Fruit fly (Drosophila melanogaster) whole organism, embryonic: Measurements from ENCODE around the gene PAN3.

Experiments used
- Bdp1 ChIP-seq: fragments of 200-800 bp; sonication (Bioruptor generic); optimal IDR thresholded peaks from 3 replicates; lab custom pipeline; 2016; ENCODE audit warnings: missing biosample characterization, missing genetic modification characterization
- CG1024 ChIP-seq: fragments of 200-800 bp; sonication (Bioruptor generic); IDR thresholded peaks from 2 replicates; pipeline ENCODE4 v1.3.6; 2022; ENCODE audit warnings: missing biosample characterization, missing genetic modification characterization
- CG10543 ChIP-seq: fragments of 200-800 bp; sonication (Bioruptor generic); optimal IDR thresholded peaks from 3 replicates; lab custom pipeline; 2017; ENCODE audit warnings: missing biosample characterization, mild to moderate bottlenecking, missing genetic modification characterization, moderate library complexity
- CG12219 ChIP-seq: fragments of 200-800 bp; sonication (Bioruptor generic); optimal IDR thresholded peaks from 3 replicates; lab custom pipeline; 2018; ENCODE audit warnings: missing biosample characterization, mild to moderate bottlenecking, missing genetic modification characterization
- CG13296 ChIP-seq: fragments of 200-800 bp; sonication (Bioruptor generic); optimal IDR thresholded peaks from 3 replicates; lab custom pipeline; 2018; ENCODE audit warnings: missing biosample characterization, mild to moderate bottlenecking, missing genetic modification characterization
- CG14441 ChIP-seq: fragments of 200-800 bp; sonication (Bioruptor generic); IDR thresholded peaks from 2 replicates; pipeline ENCODE4 v1.3.6; 2022; ENCODE audit warnings: missing biosample characterization, missing genetic modification characterization
- CG15269 ChIP-seq: fragments of 200-800 bp; sonication (Bioruptor generic); optimal IDR thresholded peaks from 2 replicates; lab custom pipeline; 2018; ENCODE audit warnings: missing biosample characterization, mild to moderate bottlenecking, missing genetic modification characterization, moderate library complexity
- CG2199 ChIP-seq: fragments of 200-800 bp; sonication (Bioruptor generic); IDR thresholded peaks from 3 replicates; pipeline ENCODE4 v1.3.6; 2022; ENCODE audit warnings: missing biosample characterization, missing genetic modification characterization
- CG4820 ChIP-seq: fragments of 200-800 bp; sonication (Bioruptor generic); optimal IDR thresholded peaks from 3 replicates; lab custom pipeline; 2016; ENCODE audit warnings: missing biosample characterization, missing genetic modification characterization
- CG7786 ChIP-seq: fragments of 200-800 bp; sonication (Bioruptor generic); optimal IDR thresholded peaks from 2 replicates; lab custom pipeline; 2016; ENCODE audit warnings: missing biosample characterization, missing genetic modification characterization
- CG7987 ChIP-seq: fragments of 200-800 bp; sonication (Bioruptor generic); optimal IDR thresholded peaks from 2 replicates; lab custom pipeline; 2018; ENCODE audit warnings: missing biosample characterization, mild to moderate bottlenecking, missing genetic modification characterization, moderate library complexity
- CG8388 ChIP-seq: fragments of 200-800 bp; sonication (Bioruptor generic); optimal IDR thresholded peaks from 2 replicates; lab custom pipeline; 2019; ENCODE audit warnings: missing biosample characterization, mild to moderate bottlenecking, missing genetic modification characterization, moderate library complexity
- D ChIP-seq, 2 experiments: fragments of 200-800 bp in 1 of 2; fragments of >200 bp in 1 of 2; sonication (Bioruptor generic) in 1 of 2; optimal IDR thresholded peaks; 2 replicates in 1 of 2; 3 replicates in 1 of 2; lab custom pipeline; 2017; ENCODE audit warnings: mild to moderate bottlenecking in 1 of 2, missing biosample characterization in 1 of 2, missing genetic modification characterization in 1 of 2, missing genetic modification reagents in 1 of 2
- D19B ChIP-seq: fragments of 200-800 bp; sonication (Bioruptor generic); optimal IDR thresholded peaks from 2 replicates; lab custom pipeline; 2017; ENCODE audit warnings: missing biosample characterization, mild to moderate bottlenecking, missing genetic modification characterization
- Dip3 ChIP-seq: fragments of 200-800 bp; sonication (Bioruptor generic); optimal IDR thresholded peaks from 3 replicates; lab custom pipeline; 2016; ENCODE audit warnings: missing biosample characterization, missing genetic modification characterization
- HLH4C ChIP-seq: fragments of 200-800 bp; sonication (Bioruptor generic); IDR thresholded peaks from 3 replicates; pipeline ENCODE4 v1.3.6; 2022; ENCODE audit warnings: missing biosample characterization, missing genetic modification characterization; ENCODE audit not compliant: partially characterized antibody
- Hr51 ChIP-seq, 2 experiments: fragments of 200-800 bp; sonication (Bioruptor generic); optimal IDR thresholded peaks; 2 replicates in 1 of 2; 3 replicates in 1 of 2; lab custom pipeline; 2016 to 2018; ENCODE audit warnings: missing biosample characterization in 2 of 2, missing genetic modification characterization in 2 of 2, mild to moderate bottlenecking in 1 of 2, moderate library complexity in 1 of 2
- Med ChIP-seq: fragments of 200-800 bp; sonication (Bioruptor generic); peaks from one replicate; lab custom pipeline; 2016; ENCODE audit warnings: missing biosample characterization, missing genetic modification characterization, mild to moderate bottlenecking, inconsistent platforms, moderate library complexity
- Myb ChIP-seq: fragments of 200-800 bp; sonication (Bioruptor generic); optimal IDR thresholded peaks from 2 replicates; lab custom pipeline; 2016; ENCODE audit warnings: missing biosample characterization, missing genetic modification characterization
- Oli ChIP-seq: fragments of 200-800 bp; sonication (Bioruptor generic); optimal IDR thresholded peaks from 2 replicates; lab custom pipeline; 2018; ENCODE audit warnings: missing biosample characterization, mild to moderate bottlenecking, missing genetic modification characterization, moderate library complexity
- PHDP ChIP-seq: fragments of 200-800 bp; sonication (Bioruptor generic); optimal IDR thresholded peaks from 3 replicates; lab custom pipeline; 2018; ENCODE audit warnings: missing biosample characterization, mild to moderate bottlenecking, missing genetic modification characterization, moderate library complexity
- Pdp1 ChIP-seq, 2 experiments: fragments of 200-800 bp; sonication (Bioruptor generic); optimal IDR thresholded peaks; 3 replicates each; lab custom pipeline; 2016; ENCODE audit warnings: missing biosample characterization in 2 of 2, missing genetic modification characterization in 2 of 2, mild to moderate bottlenecking in 1 of 2, moderate library complexity in 1 of 2
- Ravus ChIP-seq: fragments of 200-800 bp; sonication (Bioruptor generic); IDR thresholded peaks from 2 replicates; pipeline ENCODE4 v1.3.6; 2022; ENCODE audit warnings: missing biosample characterization, missing genetic modification characterization
- Six4 ChIP-seq: fragments of 200-800 bp; sonication (Bioruptor generic); optimal IDR thresholded peaks from 2 replicates; lab custom pipeline; 2016; ENCODE audit warnings: missing biosample characterization, missing genetic modification characterization
- Trl ChIP-seq, 3 experiments: fragments of >200 bp in 2 of 3; fragments of 200-800 bp in 1 of 3; sonication (Bioruptor generic) in 1 of 3; optimal IDR thresholded peaks; 2 replicates in 1 of 3; 3 replicates in 2 of 3; lab custom pipeline; 2016 to 2017; ENCODE audit warnings: missing biosample characterization in 1 of 3, missing genetic modification characterization in 1 of 3
- Usf ChIP-seq: fragments of 200-800 bp; sonication (Bioruptor generic); optimal IDR thresholded peaks from 2 replicates; lab custom pipeline; 2017; ENCODE audit warnings: missing genotype, missing biosample characterization, missing genetic modification characterization
- abd-A ChIP-seq: fragments of 200-800 bp; sonication (Bioruptor generic); optimal IDR thresholded peaks from 3 replicates; lab custom pipeline; 2019; ENCODE audit warnings: missing biosample characterization, mild to moderate bottlenecking, missing genetic modification characterization, moderate library complexity
- ara ChIP-seq: fragments of 200-800 bp; sonication (Bioruptor generic); IDR thresholded peaks from 2 replicates; pipeline ENCODE4 v1.3.6; 2022; ENCODE audit warnings: missing biosample characterization, missing genetic modification characterization
- chinmo ChIP-seq: fragments of 200-800 bp; sonication (Bioruptor generic); IDR thresholded peaks from 4 replicates; pipeline ENCODE4 v1.3.6; 2022; ENCODE audit warnings: missing biosample characterization, missing genetic modification characterization; ENCODE audit not compliant: partially characterized antibody
- chm ChIP-seq: fragments of 200-800 bp; sonication (Bioruptor generic); IDR thresholded peaks from 2 replicates; pipeline ENCODE4 v1.3.6; 2022; ENCODE audit warnings: missing biosample characterization, missing genetic modification characterization
- crol ChIP-seq: fragments of 200-800 bp; sonication (Bioruptor generic); IDR thresholded peaks from 2 replicates; pipeline ENCODE4 v1.3.6; 2022; ENCODE audit warnings: missing biosample characterization, missing genetic modification characterization
- cwo ChIP-seq: fragments of 200-800 bp; sonication (Bioruptor generic); optimal IDR thresholded peaks from 3 replicates; lab custom pipeline; 2017; ENCODE audit warnings: missing biosample characterization, missing genetic modification characterization, mild to moderate bottlenecking, moderate library complexity, missing genetic modification reagents
- dmrt11E ChIP-seq: fragments of 200-800 bp; sonication (Bioruptor generic); optimal IDR thresholded peaks from 3 replicates; lab custom pipeline; 2018; ENCODE audit warnings: missing biosample characterization, mild to moderate bottlenecking, missing genetic modification characterization, moderate library complexity
- ftz-f1 ChIP-seq: fragments of 200-800 bp; sonication (Bioruptor generic); optimal IDR thresholded peaks from 2 replicates; lab custom pipeline; 2016; ENCODE audit warnings: missing biosample characterization, missing genetic modification characterization
- grau ChIP-seq: fragments of 200-800 bp; optimal IDR thresholded peaks from 3 replicates; lab custom pipeline; 2019; ENCODE audit warnings: missing biosample characterization, mild to moderate bottlenecking, missing genetic modification characterization, moderate library complexity
- kni ChIP-seq: fragments of 200-800 bp; sonication (Bioruptor generic); optimal IDR thresholded peaks from 3 replicates; lab custom pipeline; 2017; ENCODE audit warnings: mild to moderate bottlenecking, missing biosample characterization, missing genetic modification reagents, missing genetic modification characterization
- lab ChIP-seq: fragments of 200-800 bp; sonication (Bioruptor generic); optimal IDR thresholded peaks from 3 replicates; lab custom pipeline; 2017; ENCODE audit warnings: missing biosample characterization, missing genetic modification characterization, mild to moderate bottlenecking, moderate library complexity, missing genetic modification reagents
- peb ChIP-seq: fragments of 200-800 bp; sonication (Bioruptor generic); IDR thresholded peaks from 2 replicates; pipeline ENCODE4 v1.3.6; 2022; ENCODE audit warnings: missing biosample characterization, missing genetic modification characterization
- pros ChIP-seq: fragments of 200-800 bp; sonication (Bioruptor generic); optimal IDR thresholded peaks from 3 replicates; lab custom pipeline; 2019; ENCODE audit warnings: missing biosample characterization, mild to moderate bottlenecking, missing genetic modification characterization, moderate library complexity
- psq ChIP-seq: fragments of 200-800 bp; sonication (Bioruptor generic); optimal IDR thresholded peaks from 2 replicates; lab custom pipeline; 2017; ENCODE audit warnings: missing biosample characterization, missing genetic modification characterization
- rib ChIP-seq: fragments of 200-800 bp; sonication (Bioruptor generic); IDR thresholded peaks from 2 replicates; pipeline ENCODE4 v1.3.6; 2022; ENCODE audit warnings: missing biosample characterization, missing genetic modification characterization
- sd ChIP-seq: fragments of 200-800 bp; sonication (Bioruptor generic); optimal IDR thresholded peaks from 3 replicates; lab custom pipeline; 2018; ENCODE audit warnings: missing biosample characterization, mild to moderate bottlenecking, missing genetic modification characterization, moderate library complexity
- slbo ChIP-seq: fragments of 200-800 bp; sonication (Bioruptor generic); IDR thresholded peaks from 2 replicates; pipeline ENCODE4 v1.3.6; 2022; ENCODE audit warnings: missing biosample characterization, missing genetic modification characterization
- sqz ChIP-seq: fragments of 200-800 bp; sonication (Bioruptor generic); optimal IDR thresholded peaks from 3 replicates; lab custom pipeline; 2018; ENCODE audit warnings: missing biosample characterization, mild to moderate bottlenecking, missing genetic modification characterization
- tin ChIP-seq: fragments of 200-800 bp; sonication (Bioruptor generic); optimal IDR thresholded peaks from 3 replicates; lab custom pipeline; 2016; ENCODE audit warnings: missing biosample characterization, missing genetic modification characterization
- wor ChIP-seq: fragments of 200-800 bp; sonication (Bioruptor generic); IDR thresholded peaks from 2 replicates; pipeline ENCODE4 v1.3.6; 2022; ENCODE audit warnings: missing biosample characterization, missing genetic modification characterization

Gene PAN3

DNA sequence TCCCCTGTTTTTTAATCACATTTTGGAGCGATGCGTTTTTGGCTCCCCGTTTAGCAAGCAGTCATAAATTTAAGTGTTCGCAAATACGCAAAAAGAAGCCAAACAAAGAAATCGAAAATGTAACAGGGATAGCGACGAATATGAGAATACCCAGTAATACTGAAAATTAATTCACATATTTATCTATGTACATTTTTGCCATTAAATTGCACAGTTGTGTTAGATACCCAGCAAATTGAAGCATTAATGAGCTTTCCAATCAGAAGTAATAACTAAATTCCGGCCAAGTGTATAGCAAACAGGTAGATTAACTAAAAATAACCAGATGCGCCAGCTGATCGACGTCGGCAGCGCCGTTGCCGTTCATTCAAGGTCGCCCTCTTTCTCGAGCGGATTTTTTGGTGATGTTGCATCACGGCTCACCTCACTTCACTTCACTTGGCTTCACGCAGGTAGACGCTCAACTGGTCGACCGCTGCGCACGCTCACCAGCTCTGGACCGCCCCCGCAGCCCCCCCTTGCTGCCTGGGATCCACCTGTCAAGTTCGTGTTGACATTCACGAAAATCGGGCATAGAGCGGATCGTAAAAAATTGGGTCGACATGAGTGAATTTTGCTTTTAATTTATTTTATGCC is 33.9 kb upstream of the PAN3 start (continued):
- TF ChIP-seq pros (GFP tag; lab: Kevin White, UChicago) (peak; percentile 8), Hr51 (GFP tag; optimal IDR thresholded peaks at IDR 0.05; lab: Kevin White, UChicago) (peak in 1 of 2 experiments; percentile 20), CG7987 (GFP tag; lab: Kevin White, UChicago) (peak; percentile 53), Oli (peak; percentile 7), grau (peak; percentile 3), rib (GFP tag; lab: Robert Waterston, UW) (0 out of 2 replicates have a peak, but pooled peaks have one; percentile 10), chinmo (GFP tag; lab: Robert Waterston, UW) (peak; percentile 81; the same call in 3 of the 4 replicates), slbo (GFP tag; lab: Robert Waterston, UW) (0 out of 2 replicates have a peak, but pooled peaks have one; percentile 17), peb (GFP tag; lab: Robert Waterston, UW) (no peak), D19B (GFP tag; lab: Kevin White, UChicago) (peak; percentile 73), kni (GFP tag; lab: Kevin White, UChicago) (peak; percentile 45), wor (GFP tag; lab: Robert Waterston, UW) (no peak), PHDP (tag; lab: Kevin White, UChicago) (no peak), CG13296 (no peak), Dip3 (GFP tag; lab: Kevin White, UChicago) (no peak), sd (tag; lab: Kevin White, UChicago) (peak; percentile 51), crol (peak; percentile 91), ftz-f1 (GFP tag; lab: Kevin White, UChicago) (peak; percentile 76), CG2199 (GFP tag; lab: Robert Waterston, UW) (no peak), CG15269 (tag; lab: Kevin White, UChicago) (peak; percentile 28), Ravus (no peak), CG7786 (GFP tag; lab: Kevin White, UChicago) (no peak), abd-A (peak; percentile 11), CG14441 (GFP tag; lab: Robert Waterston, UW) (peak; percentile 29; the same call in 1 of the 2 replicates), Med (peak; percentile 41), Pdp1 (GFP tag; optimal IDR thresholded peaks at IDR 0.05; lab: Kevin White, UChicago) (peak in 1 of 2 experiments; percentile 90)

DNA sequence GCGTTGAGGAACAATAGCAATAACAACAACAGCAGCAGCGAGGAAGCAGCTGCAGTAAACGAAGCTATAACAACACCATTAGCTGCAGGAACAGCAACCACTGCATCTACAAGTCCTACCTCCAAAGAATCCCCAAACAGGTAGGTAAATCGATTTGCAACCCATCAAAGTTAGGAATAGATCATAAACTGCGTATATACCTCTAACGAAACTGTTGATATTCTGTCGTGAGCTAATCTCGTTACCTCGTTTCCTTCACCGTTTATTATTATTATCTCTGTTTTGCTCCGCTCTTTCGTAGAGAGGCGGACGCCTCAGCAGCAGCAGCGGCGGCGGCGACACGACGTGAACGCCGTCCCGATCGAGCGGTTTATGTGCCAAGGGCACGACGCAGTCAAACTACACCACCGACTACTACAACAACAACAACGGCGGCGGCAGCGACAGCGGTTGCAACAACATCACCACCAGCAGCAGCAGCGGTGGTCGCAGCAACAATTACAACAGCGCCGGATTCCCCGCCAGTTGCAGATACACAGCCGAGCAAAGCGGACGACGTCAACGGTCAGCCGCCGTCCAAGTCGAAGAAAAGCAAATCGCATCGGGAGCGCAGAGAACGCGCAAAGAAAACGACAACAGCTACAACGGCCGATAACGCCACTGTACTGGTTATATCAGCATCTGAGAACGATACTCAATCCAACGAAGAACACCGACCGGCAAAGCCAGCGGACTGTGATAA is 32.9 kb upstream of the PAN3 start:
- TF ChIP-seq CG1024 (GFP tag; lab: Robert Waterston, UW) = 0 out of 2 replicates have a peak, but pooled peaks have one; percentile 16
- peak; percentile 12 for TF ChIP-seq CG12219 (GFP tag; lab: Kevin White, UChicago)
- no peak for TF ChIP-seq tin (GFP tag; lab: Kevin White, UChicago)
- no peak for TF ChIP-seq Myb (GFP tag; lab: Kevin White, UChicago)
- no peak for TF ChIP-seq peb (GFP tag; lab: Robert Waterston, UW)
- no peak for TF ChIP-seq Usf (GFP tag; lab: Kevin White, UChicago)
- peak; percentile 67 for TF ChIP-seq CG10543
- TF ChIP-seq cwo (GFP tag; lab: Kevin White, UChicago) = no peak
- no peak for TF ChIP-seq CG4820 (GFP tag; lab: Kevin White, UChicago)
- peak; percentile 21 for TF ChIP-seq CG7987 (GFP tag; lab: Kevin White, UChicago)
- TF ChIP-seq chm (GFP tag; lab: Robert Waterston, UW) = peak; percentile 68; the same call in 1 of the 2 replicates
- TF ChIP-seq Trl (optimal IDR thresholded peaks at IDR 0.05; lab: Kevin White, UChicago) = no peak
- no peak for TF ChIP-seq Trl (GFP tag; optimal IDR thresholded peaks at IDR 0.05; lab: Kevin White, UChicago)
- TF ChIP-seq Bdp1 (GFP tag; lab: Kevin White, UChicago) = no peak
- TF ChIP-seq psq (GFP tag; lab: Kevin White, UChicago) = peak; percentile 75
- TF ChIP-seq HLH4C (GFP tag; lab: Robert Waterston, UW) = no peak
- TF ChIP-seq sqz (GFP tag; lab: Kevin White, UChicago) = no peak
- TF ChIP-seq D (optimal IDR thresholded peaks at IDR 0.05; lab: Kevin White, UChicago) = no peak
- no peak for TF ChIP-seq D (GFP tag; optimal IDR thresholded peaks at IDR 0.05; lab: Kevin White, UChicago)
- no peak for TF ChIP-seq dmrt11E (tag; lab: Kevin White, UChicago)
- TF ChIP-seq CG8388 (GFP tag; lab: Kevin White, UChicago) = no peak
- TF ChIP-seq Six4 (GFP tag; lab: Kevin White, UChicago) = no peak
- TF ChIP-seq ara (GFP tag; lab: Robert Waterston, UW) = no peak
- TF ChIP-seq lab = peak; percentile 22
